Worm (Caenorhabditis elegans) whole organism, midembryonic: ENCODE measurements around the gene gst-8.
"Not testable (repeated sequence)": the region's sequence is repeated elsewhere in the genome, so short reads cannot be mapped to it uniquely, and the experiment has no call there.

Experiments used
- T22C8.4 ChIP-seq: fragments of 200-800 bp; sonication (Bioruptor generic); IDR thresholded peaks from 2 replicates; pipeline ENCODE4 v1.3.6; 2022; ENCODE audit warnings: missing genetic modification characterization, missing compliant biosample characterization
- ref-1 ChIP-seq: fragments of 200-800 bp; sonication (Bioruptor generic); conservative IDR thresholded peaks from 2 replicates; pipeline ENCODE4 v1.3.6; 2022; ENCODE audit warnings: missing genetic modification reagents, missing genetic modification characterization, missing compliant biosample characterization
- ztf-29 ChIP-seq: fragments of 200-800 bp; sonication (Bioruptor generic); IDR thresholded peaks from 2 replicates; pipeline ENCODE4 v1.3.6; 2022; ENCODE audit warnings: missing genetic modification reagents, missing genetic modification characterization, missing compliant biosample characterization

The gst-8 gene

DNA sequence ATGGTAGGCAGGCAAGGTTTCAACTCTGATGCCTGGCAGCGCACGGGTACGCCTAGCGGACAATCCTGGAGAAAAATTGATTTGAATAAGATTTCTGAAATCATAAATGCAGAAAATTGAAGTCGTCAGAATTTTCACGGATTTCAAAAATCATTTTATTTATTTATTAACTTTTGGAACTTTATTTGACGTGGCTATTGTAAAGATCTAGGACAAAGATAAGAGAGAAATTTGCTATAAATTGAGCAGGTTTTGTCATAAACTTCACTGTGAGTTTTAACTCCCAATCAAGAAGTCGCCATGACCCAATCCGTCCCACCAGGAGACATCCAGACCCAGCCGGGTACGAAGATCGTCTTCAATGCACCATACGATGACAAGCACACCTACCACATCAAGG is 49.2 kb downstream of the gst-8 start, which contains the start of gene msp-152:
Gene msp-152 (plus strand): TSS at position 301 of the 400 bp plus-strand sequence.
- TF ChIP-seq T22C8.4 (GFP tag; lab: Robert Waterston, UW); ztf-29; ref-1 (GFP tag; lab: Robert Waterston, UW): not testable (repeated sequence)
